Fruit fly (Drosophila melanogaster) whole organism, embryonic: ENCODE results near the gene CG14803.

ENCODE experiments used
- Aef1 ChIP-seq: fragments of 200-800 bp; sonication (Bioruptor generic); IDR thresholded peaks from 3 replicates; pipeline ENCODE4 v1.3.6; 2022; ENCODE audit warnings: missing biosample characterization, missing genetic modification characterization
- CG10209 ChIP-seq: fragments of 200-800 bp; sonication (Bioruptor generic); optimal IDR thresholded peaks from 3 replicates; lab custom pipeline; 2017; ENCODE audit warnings: missing biosample characterization, mild to moderate bottlenecking, missing genetic modification characterization, missing genetic modification reagents
- CG10267 ChIP-seq: fragments of 200-800 bp; sonication (Bioruptor generic); optimal IDR thresholded peaks from 2 replicates; lab custom pipeline; 2018; ENCODE audit warnings: missing biosample characterization, mild to moderate bottlenecking, missing genetic modification characterization, moderate library complexity
- CG10321 ChIP-seq: fragments of 200-800 bp; sonication (Bioruptor generic); IDR thresholded peaks from 2 replicates; pipeline ENCODE4 v1.3.6; 2022; ENCODE audit warnings: missing biosample characterization, missing genetic modification characterization
- CG11696 ChIP-seq: fragments of 200-800 bp; sonication (Bioruptor generic); IDR thresholded peaks from 2 replicates; pipeline ENCODE4 v1.3.6; 2022; ENCODE audit warnings: missing biosample characterization, missing genetic modification characterization
- CG12071 ChIP-seq: fragments of 200-800 bp; sonication (Bioruptor generic); optimal IDR thresholded peaks from 3 replicates; lab custom pipeline; 2018; ENCODE audit warnings: missing biosample characterization, mild to moderate bottlenecking, missing genetic modification characterization
- CG12299 ChIP-seq: fragments of 200-800 bp; sonication (Bioruptor generic); optimal IDR thresholded peaks from 2 replicates; lab custom pipeline; 2018; ENCODE audit warnings: missing biosample characterization, mild to moderate bottlenecking, missing genetic modification characterization
- CG14965 ChIP-seq: fragments of 200-800 bp; sonication (Bioruptor generic); optimal IDR thresholded peaks from 2 replicates; lab custom pipeline; 2016; ENCODE audit warnings: missing biosample characterization, missing genetic modification characterization, borderline replicate concordance
- CG15514 ChIP-seq: fragments of 200-800 bp; sonication (Bioruptor generic); optimal IDR thresholded peaks from 3 replicates; lab custom pipeline; 2017; ENCODE audit warnings: missing biosample characterization, missing genetic modification characterization, mild to moderate bottlenecking, moderate library complexity, missing genetic modification reagents
- CG1603 ChIP-seq: fragments of 200-800 bp; sonication (Bioruptor generic); optimal IDR thresholded peaks from 2 replicates; lab custom pipeline; 2019; ENCODE audit warnings: missing biosample characterization, mild to moderate bottlenecking, missing genetic modification characterization, moderate library complexity
- CG18262 ChIP-seq: fragments of 200-800 bp; optimal IDR thresholded peaks from 3 replicates; lab custom pipeline; 2019; ENCODE audit warnings: missing biosample characterization, mild to moderate bottlenecking, missing genetic modification characterization, moderate library complexity
- CG3163 ChIP-seq: fragments of 200-800 bp; sonication (Bioruptor generic); optimal IDR thresholded peaks from 3 replicates; lab custom pipeline; 2016; ENCODE audit warnings: missing biosample characterization, missing genetic modification characterization
- CG3281 ChIP-seq: fragments of 200-800 bp; sonication (Bioruptor generic); optimal IDR thresholded peaks from 3 replicates; lab custom pipeline; 2017; ENCODE audit warnings: missing biosample characterization, mild to moderate bottlenecking, missing genetic modification characterization
- CG33557 ChIP-seq: fragments of 200-800 bp; sonication (Bioruptor generic); optimal IDR thresholded peaks from 2 replicates; lab custom pipeline; 2019; ENCODE audit warnings: missing biosample characterization, mild to moderate bottlenecking, missing genetic modification characterization, moderate library complexity
- CG4617 ChIP-seq: fragments of 200-800 bp; sonication (Bioruptor generic); optimal IDR thresholded peaks from 3 replicates; lab custom pipeline; 2016; ENCODE audit warnings: missing biosample characterization, missing genetic modification characterization, borderline replicate concordance
- CG7963 ChIP-seq: fragments of 200-800 bp; sonication (Bioruptor generic); IDR thresholded peaks from 3 replicates; pipeline ENCODE4 v1.3.6; 2022; ENCODE audit warnings: missing biosample characterization, missing genetic modification characterization; ENCODE audit not compliant: partially characterized antibody
- CG7987 ChIP-seq: fragments of 200-800 bp; sonication (Bioruptor generic); optimal IDR thresholded peaks from 2 replicates; lab custom pipeline; 2018; ENCODE audit warnings: missing biosample characterization, mild to moderate bottlenecking, missing genetic modification characterization, moderate library complexity
- CG9437 ChIP-seq: fragments of 200-800 bp; sonication (Bioruptor generic); optimal IDR thresholded peaks from 2 replicates; lab custom pipeline; 2018; ENCODE audit warnings: missing biosample characterization, mild to moderate bottlenecking, missing genetic modification characterization
- CoRest ChIP-seq: fragments of 200-800 bp; sonication (Bioruptor generic); optimal IDR thresholded peaks from 3 replicates; lab custom pipeline; 2018; ENCODE audit warnings: missing biosample characterization, mild to moderate bottlenecking, missing genetic modification characterization, moderate library complexity
- Dad ChIP-seq: fragments of 200-800 bp; sonication (Bioruptor generic); optimal IDR thresholded peaks from 3 replicates; lab custom pipeline; 2016; ENCODE audit warnings: missing biosample characterization, missing genetic modification characterization
- E2f2 ChIP-seq: fragments of 200-800 bp; sonication (Bioruptor generic); IDR thresholded peaks from 2 replicates; pipeline ENCODE4 v1.3.6; 2022; ENCODE audit warnings: missing biosample characterization, missing genetic modification characterization
- Eip74EF ChIP-seq, 2 experiments: fragments of 200-800 bp in 1 of 2; fragments of >200 bp in 1 of 2; sonication (Bioruptor generic) in 1 of 2; optimal IDR thresholded peaks; 2 replicates each; lab custom pipeline; 2017 to 2019; ENCODE audit warnings: missing biosample characterization in 2 of 2, missing genetic modification characterization in 2 of 2, mild to moderate bottlenecking in 1 of 2, moderate library complexity in 1 of 2
- HHEX ChIP-seq: fragments of 200-800 bp; sonication (Bioruptor generic); optimal IDR thresholded peaks from 3 replicates; lab custom pipeline; 2017; ENCODE audit warnings: missing biosample characterization, mild to moderate bottlenecking, missing genetic modification characterization, missing genetic modification reagents
- HLH4C ChIP-seq: fragments of 200-800 bp; sonication (Bioruptor generic); IDR thresholded peaks from 3 replicates; pipeline ENCODE4 v1.3.6; 2022; ENCODE audit warnings: missing biosample characterization, missing genetic modification characterization; ENCODE audit not compliant: partially characterized antibody
- Hand ChIP-seq: fragments of 200-800 bp; sonication (Bioruptor generic); optimal IDR thresholded peaks from 2 replicates; lab custom pipeline; 2017; ENCODE audit warnings: mild to moderate bottlenecking, missing biosample characterization, missing genetic modification reagents, missing genetic modification characterization
- Hr78 ChIP-seq, 2 experiments: fragments of 200-800 bp in 1 of 2; fragments of >200 bp in 1 of 2; sonication (Bioruptor generic) in 1 of 2; optimal IDR thresholded peaks; 2 replicates each; lab custom pipeline; 2017 to 2019; ENCODE audit warnings: missing biosample characterization in 2 of 2, missing genetic modification characterization in 2 of 2, mild to moderate bottlenecking in 1 of 2, moderate library complexity in 1 of 2
- Jarid2 ChIP-seq: fragments of 200-800 bp; sonication (Bioruptor generic); optimal IDR thresholded peaks from 3 replicates; lab custom pipeline; 2017; ENCODE audit warnings: mild to moderate bottlenecking, missing biosample characterization, missing genetic modification reagents, missing genetic modification characterization
- Meics ChIP-seq: fragments of 200-800 bp; sonication (Bioruptor generic); optimal IDR thresholded peaks from 2 replicates; lab custom pipeline; 2017; ENCODE audit warnings: missing biosample characterization, mild to moderate bottlenecking, missing genetic modification characterization
- Six4 ChIP-seq: fragments of 200-800 bp; sonication (Bioruptor generic); optimal IDR thresholded peaks from 2 replicates; lab custom pipeline; 2016; ENCODE audit warnings: missing biosample characterization, missing genetic modification characterization
- al ChIP-seq: fragments of 200-800 bp; sonication (Bioruptor generic); IDR thresholded peaks from 2 replicates; pipeline ENCODE4 v1.3.6; 2022; ENCODE audit warnings: missing biosample characterization, missing genetic modification characterization
- cas ChIP-seq: fragments of 200-800 bp; sonication (Bioruptor generic); IDR thresholded peaks from 2 replicates; pipeline ENCODE4 v1.3.6; 2022; ENCODE audit warnings: missing biosample characterization, missing genetic modification characterization
- caup ChIP-seq: fragments of 200-800 bp; sonication (Bioruptor generic); optimal IDR thresholded peaks from 3 replicates; lab custom pipeline; 2017; ENCODE audit warnings: missing biosample characterization, mild to moderate bottlenecking, missing genetic modification characterization, moderate library complexity; ENCODE audit not compliant: severe bottlenecking
- chm ChIP-seq: fragments of 200-800 bp; sonication (Bioruptor generic); IDR thresholded peaks from 2 replicates; pipeline ENCODE4 v1.3.6; 2022; ENCODE audit warnings: missing biosample characterization, missing genetic modification characterization
- esg ChIP-seq: fragments of 200-800 bp; sonication (Bioruptor generic); conservative IDR thresholded peaks from 2 replicates; pipeline ENCODE4 v1.3.6; 2022; ENCODE audit warnings: missing biosample characterization, missing genetic modification characterization
- gcm ChIP-seq: fragments of 200-800 bp; sonication (Bioruptor generic); optimal IDR thresholded peaks from 2 replicates; lab custom pipeline; 2019; ENCODE audit warnings: missing biosample characterization, mild to moderate bottlenecking, missing genetic modification characterization, moderate library complexity
- hth ChIP-seq: fragments of >200 bp; optimal IDR thresholded peaks from 2 replicates; lab custom pipeline; 2017; ENCODE audit warnings: inconsistent platforms
- kay ChIP-seq: fragments of 200-800 bp; sonication (Bioruptor generic); optimal IDR thresholded peaks from 2 replicates; lab custom pipeline; 2016; ENCODE audit warnings: missing biosample characterization, missing genetic modification characterization
- knrl ChIP-seq: fragments of 200-800 bp; sonication (Bioruptor generic); IDR thresholded peaks from 3 replicates; pipeline ENCODE4 v1.3.6; 2022; ENCODE audit warnings: missing biosample characterization, missing genetic modification characterization; ENCODE audit not compliant: partially characterized antibody
- luna ChIP-seq: fragments of 200-800 bp; sonication (Bioruptor generic); optimal IDR thresholded peaks from 2 replicates; lab custom pipeline; 2016; ENCODE audit warnings: missing biosample characterization, missing genetic modification characterization
- nom ChIP-seq: fragments of 200-800 bp; sonication (Bioruptor generic); optimal IDR thresholded peaks from 2 replicates; lab custom pipeline; 2017; ENCODE audit warnings: missing biosample characterization, missing genetic modification characterization, mild to moderate bottlenecking, moderate library complexity, missing genetic modification reagents
- pan ChIP-seq, 4 experiments: fragments of >200 bp in 3 of 4; fragments of 200-800 bp in 1 of 4; sonication (Bioruptor generic) in 1 of 4; optimal IDR thresholded peaks in 3 of 4; IDR thresholded peaks in 1 of 4; 2 replicates each; pipeline versions ENCODE4 v1.3.6 to Lab custom; 2017 to 2022; ENCODE audit warnings: missing biosample characterization in 2 of 4, missing genetic modification characterization in 2 of 4, mixed read lengths in 1 of 4
- psq ChIP-seq: fragments of 200-800 bp; sonication (Bioruptor generic); optimal IDR thresholded peaks from 2 replicates; lab custom pipeline; 2017; ENCODE audit warnings: missing biosample characterization, missing genetic modification characterization
- sens-2 ChIP-seq: fragments of 200-800 bp; sonication (Bioruptor generic); IDR thresholded peaks from 2 replicates; pipeline ENCODE4 v1.3.6; 2022; ENCODE audit warnings: missing biosample characterization, missing genetic modification characterization
- slou ChIP-seq: fragments of 200-800 bp; sonication (Bioruptor generic); optimal IDR thresholded peaks from 3 replicates; lab custom pipeline; 2016; ENCODE audit warnings: missing biosample characterization, missing genetic modification characterization
- stc ChIP-seq: fragments of 200-800 bp; sonication (Bioruptor generic); IDR thresholded peaks from 2 replicates; pipeline ENCODE4 v1.3.6; 2022; ENCODE audit warnings: missing biosample characterization, missing genetic modification characterization
- tio ChIP-seq: fragments of 200-800 bp; sonication (Bioruptor generic); optimal IDR thresholded peaks from 2 replicates; lab custom pipeline; 2017; ENCODE audit warnings: missing biosample characterization, missing genetic modification characterization, inconsistent platforms
- tna ChIP-seq: fragments of 200-800 bp; sonication (Bioruptor generic); IDR thresholded peaks from 2 replicates; pipeline ENCODE4 v1.3.6; 2022; ENCODE audit warnings: missing biosample characterization, missing genetic modification characterization; ENCODE audit not compliant: partially characterized antibody
- yki ChIP-seq: fragments of >200 bp; optimal IDR thresholded peaks from 3 replicates; lab custom pipeline; 2018

Gene CG14803

dm6 chrX:1879606-1880110 lies 11.0 kb downstream of the CG14803 start, which contains the start of gene CG14818 (continued):
- TF ChIP-seq gcm (GFP tag; lab: Kevin White, UChicago) (peak; percentile 23), Six4 (GFP tag; lab: Kevin White, UChicago) (peak; percentile 15), hth (no peak), CG3281 (GFP tag; lab: Kevin White, UChicago) (peak; percentile 55), al (GFP tag; lab: Robert Waterston, UW) (peak; percentile 60; the same call in 1 of the 2 replicates), Dad (GFP tag; lab: Kevin White, UChicago) (no peak), knrl (peak; percentile 89), chm (GFP tag; lab: Robert Waterston, UW) (0 out of 2 replicates have a peak, but pooled peaks have one; percentile 14), CG10209 (GFP tag; lab: Kevin White, UChicago) (peak; percentile 56), nom (GFP tag; lab: Kevin White, UChicago) (no peak), stc (GFP tag; lab: Robert Waterston, UW) (0 out of 2 replicates have a peak, but pooled peaks have one; percentile 29), CG7987 (no peak), CG1603 (tag; lab: Kevin White, UChicago) (peak; percentile 63), tio (GFP tag; lab: Kevin White, UChicago) (no peak), CG12071 (GFP tag; lab: Kevin White, UChicago) (peak; percentile 45), CG10321 (GFP tag; lab: Robert Waterston, UW) (0 out of 2 replicates have a peak, but pooled peaks have one; percentile 15), Hr78 (GFP tag; optimal IDR thresholded peaks at IDR 0.05; lab: Kevin White, UChicago) (peak in 1 of 2 experiments; percentile 62), yki (no peak), luna (GFP tag; lab: Kevin White, UChicago) (peak; percentile 25), E2f2 (GFP tag; lab: Robert Waterston, UW) (peak; percentile 29), psq (no peak), Aef1 (GFP tag; lab: Robert Waterston, UW) (peak; percentile 39; the same call in 1 of the 3 replicates), CG3163 (GFP tag; lab: Kevin White, UChicago) (peak; percentile 31), CG14965 (GFP tag; lab: Kevin White, UChicago) (no peak), caup (GFP tag; lab: Kevin White, UChicago) (peak; percentile 72), CG7963 (peak; percentile 68), Jarid2 (GFP tag; lab: Kevin White, UChicago) (no peak), Hand (GFP tag; lab: Kevin White, UChicago) (peak; percentile 48), CG12299 (tag; lab: Kevin White, UChicago) (peak; percentile 39), CG4617 (GFP tag; lab: Kevin White, UChicago) (no peak), CG11696 (GFP tag; lab: Robert Waterston, UW) (no peak), CG18262 (tag; lab: Kevin White, UChicago) (peak; percentile 19), HLH4C (GFP tag; lab: Robert Waterston, UW) (peak; percentile 80), kay (no peak), slou (no peak), CG33557 (GFP tag; lab: Kevin White, UChicago) (peak; percentile 33), CG10267 (tag; lab: Kevin White, UChicago) (peak; percentile 45), tna (GFP tag; lab: Robert Waterston, UW) (peak; percentile 53; the same call in 1 of the 2 replicates), CoRest (tag; lab: Kevin White, UChicago) (peak; percentile 66), Meics (peak; percentile 52), CG9437 (peak; percentile 83), Eip74EF (GFP tag; optimal IDR thresholded peaks at IDR 0.05; lab: Kevin White, UChicago) (no peak), sens-2 (GFP tag; lab: Robert Waterston, UW) (peak; percentile 40; the same call in 1 of the 2 replicates), esg (peak; percentile 31; the same call in 1 of the 2 replicates), cas (peak; percentile 51; the same call in 1 of the 2 replicates), CG15514 (peak; percentile 55), HHEX (peak; percentile 34), pan (optimal IDR thresholded peaks at IDR 0.05; lab: Kevin White, UChicago) (no peak), pan (GFP tag; optimal IDR thresholded peaks at IDR 0.05 in 1 of 2, IDR thresholded peaks at IDR 0.05 in 1 of 2) (peak in 1 of 2 experiments; percentile 73)
